Worm (Caenorhabditis elegans) whole organism, young adult: ENCODE results near the gene F44E2.9.

Source experiments
- F22D6.2 ChIP-seq: sonication (generic microtip); optimal IDR thresholded peaks from 2 replicates; lab custom pipeline; 2016; ENCODE audit warnings: mild to moderate bottlenecking, missing genetic modification characterization, missing compliant biosample characterization
- F57A8.1 ChIP-seq: fragments of 200-800 bp; sonication (Bioruptor generic); optimal IDR thresholded peaks from 2 replicates; lab custom pipeline; 2018; ENCODE audit warnings: mild to moderate bottlenecking, missing genetic modification characterization, moderate library complexity, missing compliant biosample characterization

- TF ChIP-seq F22D6.2 (tag; lab: Kevin White, UChicago) = no peak
- TF ChIP-seq F57A8.1 = no peak
Measured at ce11 chrIII:8847722-8848121, 2.6 kb downstream of the F44E2.9 start.
